Worm (Caenorhabditis elegans): Measurements from ENCODE around the gene T07G12.5.

DNA sequence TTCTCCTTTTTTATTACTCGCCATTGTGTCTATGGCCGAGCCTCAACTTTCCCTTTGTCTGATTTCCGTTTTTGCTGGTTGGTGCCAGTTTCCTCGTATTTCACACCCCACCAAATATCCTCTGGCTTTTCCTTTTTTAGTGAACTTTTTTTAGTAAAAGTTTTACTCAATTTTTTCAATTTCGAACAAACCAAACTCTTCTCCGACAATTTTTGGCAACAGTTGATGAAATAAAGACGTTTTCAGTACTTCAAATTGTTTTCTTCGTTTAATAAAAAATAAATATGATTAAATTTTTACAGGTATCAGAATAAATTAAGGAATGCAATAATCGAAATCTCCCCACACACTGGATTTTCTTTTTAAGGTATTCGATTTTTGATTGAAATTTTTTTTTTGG, 23.8 kb downstream of the T07G12.5 start, which contains the start of gene cal-4:
- TF ChIP-seq elt-1 (tag; optimal IDR thresholded peaks at IDR 0.05; ENCODE audit: borderline replicate concordance, insufficient read depth): no peak
- no peak for TF ChIP-seq nhr-28 (tag; optimal IDR thresholded peaks at IDR 0.05)
- no peak for TF ChIP-seq snpc-4 (tag; optimal IDR thresholded peaks at IDR 0.05)
- TF ChIP-seq ztf-11 (tag; optimal IDR thresholded peaks at IDR 0.05): no peak
- no peak for TF ChIP-seq mep-1 (tag; optimal IDR thresholded peaks at IDR 0.05)
- TF ChIP-seq lin-13 (tag; optimal IDR thresholded peaks at IDR 0.05): no peak
- TF ChIP-seq nhr-237 (tag; optimal IDR thresholded peaks at IDR 0.05): no peak
- no peak for TF ChIP-seq ceh-83 (GFP tag; optimal IDR thresholded peaks at IDR 0.05)
- TF ChIP-seq blmp-1 (tag; optimal IDR thresholded peaks at IDR 0.05): no peak
- TF ChIP-seq pha-4 (tag; optimal IDR thresholded peaks at IDR 0.05): no peak
